Worm (Caenorhabditis elegans) whole organism, midembryonic: ENCODE results near the gene srab-7.

ENCODE experiments used
- flt-1 ChIP-seq: fragments of 200-800 bp; sonication (Bioruptor generic); IDR thresholded peaks from 2 replicates; pipeline ENCODE4 v1.3.6; 2022; ENCODE audit warnings: missing genetic modification characterization, missing compliant biosample characterization
- ztf-23 ChIP-seq: fragments of 200-800 bp; sonication (Bioruptor generic); IDR thresholded peaks from 2 replicates; pipeline ENCODE4 v1.3.6; 2022; ENCODE audit warnings: missing genetic modification reagents, missing genetic modification characterization, missing compliant biosample characterization

- TF ChIP-seq ztf-23 (GFP tag; lab: Robert Waterston, UW) (no peak), flt-1 (GFP tag; lab: Robert Waterston, UW) (no peak)
Observed at ce11 chrV:3168650-3169049, 13.7 kb upstream of the srab-7 start, which contains the start of gene C36C5.15.
